Worm (Caenorhabditis elegans): ENCODE data around the gene str-40.
"Not testable (repeated sequence)": the region's sequence is repeated elsewhere in the genome, so short reads cannot be mapped to it uniquely, and the experiment has no call there.

- not testable (repeated sequence) for TF ChIP-seq nhr-11, elt-2 (tag; optimal IDR thresholded peaks at IDR 0.05)
Measured at ce11 chrV:3102049-3102448, 33.0 kb upstream of the str-40 start, which contains the start of gene Y73C8C.4.
